Fruit fly (Drosophila melanogaster) whole organism, prepupa: Measurements from ENCODE around the gene rpr.

ENCODE experiments used
- Blimp-1 ChIP-seq: fragments of 200-800 bp; sonication (Bioruptor generic); optimal IDR thresholded peaks from 3 replicates; lab custom pipeline; 2017; ENCODE audit warnings: missing biosample characterization, missing genetic modification characterization, mild to moderate bottlenecking, moderate library complexity, missing genetic modification reagents
- CG10631 ChIP-seq: fragments of 200-800 bp; sonication (Bioruptor generic); optimal IDR thresholded peaks from 2 replicates; lab custom pipeline; 2016; ENCODE audit warnings: missing biosample characterization, missing genetic modification characterization
- CG11762 ChIP-seq: fragments of 200-800 bp; sonication (Bioruptor generic); optimal IDR thresholded peaks from 3 replicates; lab custom pipeline; 2016; ENCODE audit warnings: missing biosample characterization, missing genetic modification characterization; ENCODE audit not compliant: insufficient read depth
- CG15336 ChIP-seq: fragments of 200-800 bp; sonication (Bioruptor generic); IDR thresholded peaks from 2 replicates; pipeline ENCODE4 v1.3.6; 2022; ENCODE audit warnings: missing biosample characterization, missing genetic modification characterization
- CG1621 ChIP-seq: fragments of 200-800 bp; sonication (Bioruptor generic); optimal IDR thresholded peaks from 3 replicates; lab custom pipeline; 2018; ENCODE audit warnings: missing biosample characterization, mild to moderate bottlenecking, missing genetic modification characterization
- CG3032 ChIP-seq: fragments of 200-800 bp; optimal IDR thresholded peaks from 2 replicates; lab custom pipeline; 2019; ENCODE audit warnings: missing biosample characterization, mild to moderate bottlenecking, missing genetic modification characterization, moderate library complexity
- CG31627 ChIP-seq: fragments of 200-800 bp; sonication (Bioruptor generic); optimal IDR thresholded peaks from 3 replicates; lab custom pipeline; 2016; ENCODE audit warnings: missing biosample characterization, missing genetic modification characterization
- CG32006 ChIP-seq: fragments of 200-800 bp; sonication (Bioruptor generic); optimal IDR thresholded peaks from 3 replicates; lab custom pipeline; 2017; ENCODE audit warnings: missing biosample characterization, mild to moderate bottlenecking, missing genetic modification characterization
- CG34406 ChIP-seq: fragments of 200-800 bp; sonication (Bioruptor generic); optimal IDR thresholded peaks from 3 replicates; lab custom pipeline; 2016; ENCODE audit warnings: missing biosample characterization, missing genetic modification characterization
- CG3919 ChIP-seq: fragments of 200-800 bp; sonication (Bioruptor generic); optimal IDR thresholded peaks from 3 replicates; lab custom pipeline; 2016; ENCODE audit warnings: missing biosample characterization, missing genetic modification characterization
- CG6276 ChIP-seq: fragments of 200-800 bp; sonication (Bioruptor generic); optimal IDR thresholded peaks from 2 replicates; lab custom pipeline; 2017; ENCODE audit warnings: missing biosample characterization, mild to moderate bottlenecking, missing genetic modification characterization
- CG6792 ChIP-seq: fragments of 200-800 bp; sonication (Bioruptor generic); optimal IDR thresholded peaks from 3 replicates; lab custom pipeline; 2016; ENCODE audit warnings: missing biosample characterization, missing genetic modification characterization
- CG6808 ChIP-seq: fragments of 200-800 bp; sonication (Bioruptor generic); optimal IDR thresholded peaks from 3 replicates; lab custom pipeline; 2017; ENCODE audit warnings: missing biosample characterization, missing genetic modification characterization, mild to moderate bottlenecking, moderate library complexity, missing genetic modification reagents
- CG8119 ChIP-seq: fragments of 200-800 bp; sonication (Bioruptor generic); IDR thresholded peaks from 3 replicates; pipeline ENCODE4 v1.3.6; 2022; ENCODE audit warnings: missing biosample characterization, missing genetic modification characterization
- CG8319 ChIP-seq: fragments of 200-800 bp; sonication (Bioruptor generic); optimal IDR thresholded peaks from 3 replicates; lab custom pipeline; 2016; ENCODE audit warnings: missing biosample characterization, missing genetic modification characterization
- CG8632 ChIP-seq: fragments of 200-800 bp; sonication (Bioruptor generic); optimal IDR thresholded peaks from 3 replicates; lab custom pipeline; 2016; ENCODE audit warnings: missing biosample characterization, missing genetic modification characterization
- CG9139 ChIP-seq: fragments of 200-800 bp; sonication (Bioruptor generic); optimal IDR thresholded peaks from 3 replicates; lab custom pipeline; 2017; ENCODE audit warnings: missing biosample characterization, mild to moderate bottlenecking, missing genetic modification characterization
- Eip75B ChIP-seq: fragments of 200-800 bp; sonication (Bioruptor generic); optimal IDR thresholded peaks from 3 replicates; lab custom pipeline; 2016; ENCODE audit warnings: missing biosample characterization, missing genetic modification characterization
- Eip78C ChIP-seq: fragments of 200-800 bp; sonication (Bioruptor generic); peaks from one replicate; lab custom pipeline; 2016; ENCODE audit warnings: missing biosample characterization, missing genetic modification characterization
- Ets96B ChIP-seq: fragments of 200-800 bp; optimal IDR thresholded peaks from 2 replicates; lab custom pipeline; 2019; ENCODE audit warnings: missing biosample characterization, mild to moderate bottlenecking, missing genetic modification characterization, moderate library complexity
- Gug ChIP-seq: fragments of 200-800 bp; sonication (Bioruptor generic); IDR thresholded peaks from 2 replicates; pipeline ENCODE4 v1.3.6; 2022; ENCODE audit warnings: missing biosample characterization, missing genetic modification characterization
- Hr39 ChIP-seq: fragments of 200-800 bp; sonication (Bioruptor generic); optimal IDR thresholded peaks from 2 replicates; lab custom pipeline; 2016; ENCODE audit warnings: missing biosample characterization, missing genetic modification characterization
- Met ChIP-seq: fragments of 200-800 bp; sonication (Bioruptor generic); optimal IDR thresholded peaks from 3 replicates; lab custom pipeline; 2016; ENCODE audit warnings: missing biosample characterization, missing genetic modification characterization
- OdsH ChIP-seq: fragments of 200-800 bp; sonication (Bioruptor generic); optimal IDR thresholded peaks from 3 replicates; lab custom pipeline; 2016; ENCODE audit warnings: missing biosample characterization, missing genetic modification characterization
- Smox ChIP-seq: fragments of 200-800 bp; sonication (Bioruptor generic); optimal IDR thresholded peaks from 3 replicates; lab custom pipeline; 2016; ENCODE audit warnings: missing biosample characterization, missing genetic modification characterization
- Sox102F ChIP-seq: fragments of 200-800 bp; sonication (Bioruptor generic); optimal IDR thresholded peaks from 2 replicates; lab custom pipeline; 2016; ENCODE audit warnings: missing biosample characterization, mild to moderate bottlenecking, missing genetic modification characterization
- achi ChIP-seq: fragments of 200-800 bp; sonication (Bioruptor generic); optimal IDR thresholded peaks from 3 replicates; lab custom pipeline; 2016; ENCODE audit warnings: missing biosample characterization, missing genetic modification characterization
- acj6 ChIP-seq: fragments of 200-800 bp; sonication (Bioruptor generic); optimal IDR thresholded peaks from 3 replicates; lab custom pipeline; 2016; ENCODE audit warnings: missing biosample characterization, missing genetic modification characterization
- cyc ChIP-seq: fragments of 200-800 bp; sonication (Bioruptor generic); optimal IDR thresholded peaks from 3 replicates; lab custom pipeline; 2016; ENCODE audit warnings: missing biosample characterization, missing genetic modification characterization
- esn ChIP-seq: fragments of 200-800 bp; sonication (Bioruptor generic); optimal IDR thresholded peaks from 2 replicates; lab custom pipeline; 2016; ENCODE audit warnings: missing biosample characterization, mild to moderate bottlenecking, missing genetic modification characterization, moderate library complexity
- fd59A ChIP-seq: fragments of 200-800 bp; sonication (Bioruptor generic); optimal IDR thresholded peaks from 2 replicates; lab custom pipeline; 2017; ENCODE audit warnings: missing biosample characterization, mild to moderate bottlenecking, missing genetic modification characterization, missing genetic modification reagents
- fkh ChIP-seq: fragments of 200-800 bp; sonication (Bioruptor generic); optimal IDR thresholded peaks from 3 replicates; lab custom pipeline; 2017; ENCODE audit warnings: missing biosample characterization, mild to moderate bottlenecking, missing genetic modification characterization, moderate library complexity
- lz ChIP-seq: fragments of 200-800 bp; sonication (Bioruptor generic); optimal IDR thresholded peaks from 3 replicates; lab custom pipeline; 2016; ENCODE audit warnings: missing biosample characterization, missing genetic modification characterization
- pdm3 ChIP-seq: fragments of 200-800 bp; sonication (Bioruptor generic); optimal IDR thresholded peaks from 3 replicates; lab custom pipeline; 2016; ENCODE audit warnings: missing biosample characterization, missing genetic modification characterization
- spab ChIP-seq: fragments of 200-800 bp; sonication (Bioruptor generic); optimal IDR thresholded peaks from 2 replicates; lab custom pipeline; 2017; ENCODE audit warnings: missing biosample characterization, mild to moderate bottlenecking, missing genetic modification characterization, missing genetic modification reagents
- ss ChIP-seq, 2 experiments: fragments of 200-800 bp; sonication (Bioruptor generic); optimal IDR thresholded peaks; 2 replicates in 1 of 2; 3 replicates in 1 of 2; lab custom pipeline; 2017 to 2018; ENCODE audit warnings: mild to moderate bottlenecking in 2 of 2, missing biosample characterization in 2 of 2, missing genetic modification characterization in 2 of 2, moderate library complexity in 1 of 2
- svp ChIP-seq: fragments of 200-800 bp; sonication (Bioruptor generic); peaks from one replicate; lab custom pipeline; 2016; ENCODE audit warnings: missing biosample characterization, missing genetic modification characterization
- topi ChIP-seq: fragments of 200-800 bp; sonication (Bioruptor generic); optimal IDR thresholded peaks from 3 replicates; lab custom pipeline; 2016; ENCODE audit warnings: missing biosample characterization, missing genetic modification characterization
- vri ChIP-seq: fragments of 200-800 bp; sonication (Bioruptor generic); optimal IDR thresholded peaks from 3 replicates; lab custom pipeline; 2016; ENCODE audit warnings: missing biosample characterization, mild to moderate bottlenecking, missing genetic modification characterization

The rpr gene

dm6 chr3L:18350504-18350903 lies 47.7 kb downstream of the rpr start:
- TF ChIP-seq Eip78C (GFP tag; lab: Kevin White, UChicago) (no peak), spab (no peak), CG34406 (GFP tag; lab: Kevin White, UChicago) (no peak), Blimp-1 (GFP tag; lab: Kevin White, UChicago) (no peak), CG3032 (tag; lab: Kevin White, UChicago) (no peak), fkh (GFP tag; lab: Kevin White, UChicago) (no peak), ss (GFP tag; optimal IDR thresholded peaks at IDR 0.05; lab: Kevin White, UChicago) (no peak), CG1621 (tag; lab: Kevin White, UChicago) (no peak), Ets96B (tag; lab: Kevin White, UChicago) (no peak), CG8319 (no peak), Eip75B (no peak), CG9139 (GFP tag; lab: Kevin White, UChicago) (no peak)

- no peak for TF ChIP-seq CG11762 (GFP tag; lab: Kevin White, UChicago)
- no peak for TF ChIP-seq OdsH
- TF ChIP-seq Sox102F (GFP tag; lab: Kevin White, UChicago) = no peak
- no peak for TF ChIP-seq CG6792
- TF ChIP-seq Ets96B (tag; lab: Kevin White, UChicago) = no peak
- no peak for TF ChIP-seq CG8119 (GFP tag; lab: Robert Waterston, UW)
- no peak for TF ChIP-seq CG3919
- no peak for TF ChIP-seq fkh (GFP tag; lab: Kevin White, UChicago)
These were observed 49.0 kb downstream of the rpr start for dm6 chr3L:18349090-18349709.

- TF ChIP-seq fkh (GFP tag; lab: Kevin White, UChicago) = no peak
- TF ChIP-seq CG6808 (GFP tag; lab: Kevin White, UChicago) = no peak
- no peak for TF ChIP-seq pdm3 (GFP tag; lab: Kevin White, UChicago)
- peak; percentile 43 for TF ChIP-seq topi
- peak; percentile 11 for TF ChIP-seq OdsH
- TF ChIP-seq Smox (GFP tag; lab: Kevin White, UChicago) = peak; percentile 42
- peak; percentile 76 for TF ChIP-seq svp (GFP tag; lab: Kevin White, UChicago)
- TF ChIP-seq Eip78C (GFP tag; lab: Kevin White, UChicago) = peak; percentile 75
- TF ChIP-seq CG15336 (GFP tag; lab: Robert Waterston, UW) = no peak
- peak; percentile 52 for TF ChIP-seq esn (GFP tag; lab: Kevin White, UChicago)
- peak; percentile 1 for TF ChIP-seq acj6
- TF ChIP-seq CG34406 (GFP tag; lab: Kevin White, UChicago) = no peak
- peak; percentile 24 for TF ChIP-seq CG10631 (GFP tag; lab: Kevin White, UChicago)
- TF ChIP-seq CG8632 (GFP tag; lab: Kevin White, UChicago) = peak; percentile 0
- peak; percentile 36 for TF ChIP-seq Sox102F (GFP tag; lab: Kevin White, UChicago)
- peak; percentile 41 for TF ChIP-seq Hr39
- peak; percentile 52 for TF ChIP-seq Met (GFP tag; lab: Kevin White, UChicago)
- TF ChIP-seq achi = peak; percentile 19
- TF ChIP-seq cyc = no peak
- TF ChIP-seq CG8119 (GFP tag; lab: Robert Waterston, UW) = no peak
- peak; percentile 40 for TF ChIP-seq CG31627
- peak; percentile 10 for TF ChIP-seq lz (GFP tag; lab: Kevin White, UChicago)
- TF ChIP-seq, all 60 proteins: peak for 15
These were observed 49.6 kb downstream of the rpr start for dm6 chr3L:18348664-18349063.

dm6 chr3L:18348040-18348439 lies 50.2 kb downstream of the rpr start:
- TF ChIP-seq CG6808 (GFP tag; lab: Kevin White, UChicago) (no peak), Hr39 (no peak), spab (no peak), CG9139 (GFP tag; lab: Kevin White, UChicago) (no peak), Gug (GFP tag; lab: Robert Waterston, UW) (no peak), CG32006 (GFP tag; lab: Kevin White, UChicago) (no peak), Blimp-1 (GFP tag; lab: Kevin White, UChicago) (no peak), CG6276 (no peak), fd59A (GFP tag; lab: Kevin White, UChicago) (no peak), acj6 (no peak), Met (GFP tag; lab: Kevin White, UChicago) (no peak), CG10631 (GFP tag; lab: Kevin White, UChicago) (no peak), CG8632 (GFP tag; lab: Kevin White, UChicago) (no peak), vri (no peak), CG8319 (no peak)
